Fruit fly (Drosophila melanogaster): ENCODE data around the gene mbo.

mbo gene

DNA sequence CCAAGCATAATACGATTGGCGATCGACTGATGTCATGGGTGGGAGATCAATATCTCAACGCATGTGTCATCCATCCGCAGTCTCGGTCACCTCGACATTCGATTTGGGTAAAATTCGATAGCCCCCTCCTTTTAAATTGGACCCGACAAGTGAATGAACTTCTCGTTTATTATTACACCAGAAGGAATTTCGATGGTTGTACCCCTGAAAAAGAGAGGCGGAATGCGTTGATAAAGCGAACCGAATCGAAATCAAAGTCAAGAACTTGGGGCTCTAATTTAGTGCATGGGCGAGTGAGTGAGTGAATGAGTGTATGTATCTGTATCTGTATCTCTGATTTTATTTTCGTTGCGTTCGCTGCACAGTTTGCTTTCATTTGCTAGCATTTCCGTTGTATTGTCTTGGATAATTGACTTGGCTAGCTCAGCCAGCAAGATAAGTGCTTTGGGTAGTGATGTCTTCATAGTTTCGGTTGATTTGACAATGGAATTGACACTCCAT lies 23.2 kb upstream of the mbo start:
- no peak for TF ChIP-seq CG8478 (optimal IDR thresholded peaks at IDR 0.05)
- no peak for TF ChIP-seq CTCF (optimal IDR thresholded peaks at IDR 0.05)

dm6 chr3R:12701257-12701656 lies 22.4 kb upstream of the mbo start:
- no peak for TF ChIP-seq CTCF (optimal IDR thresholded peaks at IDR 0.05)

DNA sequence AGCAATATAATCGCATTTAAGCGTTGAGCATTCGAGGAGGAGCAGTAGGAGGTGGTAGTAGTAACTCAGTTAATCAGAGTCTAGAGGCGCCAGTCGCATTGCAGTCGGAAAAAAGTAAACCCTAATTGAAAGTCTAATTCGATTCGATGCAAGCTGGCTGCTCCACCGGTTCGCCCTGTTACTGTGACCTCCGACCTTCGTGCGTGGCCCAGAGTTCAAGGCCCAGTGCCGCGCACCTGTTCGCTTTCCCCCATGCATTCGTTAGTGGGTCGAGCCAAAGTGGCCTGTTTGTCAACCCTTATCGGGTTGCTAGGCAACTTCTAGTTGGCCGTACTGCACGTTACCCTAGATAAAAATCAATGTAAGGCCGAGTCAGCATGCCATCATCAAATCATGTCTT lies 21.6 kb upstream of the mbo start:
- TF ChIP-seq CTCF (optimal IDR thresholded peaks at IDR 0.05) (no peak), CG8478 (optimal IDR thresholded peaks at IDR 0.05) (no peak)

DNA sequence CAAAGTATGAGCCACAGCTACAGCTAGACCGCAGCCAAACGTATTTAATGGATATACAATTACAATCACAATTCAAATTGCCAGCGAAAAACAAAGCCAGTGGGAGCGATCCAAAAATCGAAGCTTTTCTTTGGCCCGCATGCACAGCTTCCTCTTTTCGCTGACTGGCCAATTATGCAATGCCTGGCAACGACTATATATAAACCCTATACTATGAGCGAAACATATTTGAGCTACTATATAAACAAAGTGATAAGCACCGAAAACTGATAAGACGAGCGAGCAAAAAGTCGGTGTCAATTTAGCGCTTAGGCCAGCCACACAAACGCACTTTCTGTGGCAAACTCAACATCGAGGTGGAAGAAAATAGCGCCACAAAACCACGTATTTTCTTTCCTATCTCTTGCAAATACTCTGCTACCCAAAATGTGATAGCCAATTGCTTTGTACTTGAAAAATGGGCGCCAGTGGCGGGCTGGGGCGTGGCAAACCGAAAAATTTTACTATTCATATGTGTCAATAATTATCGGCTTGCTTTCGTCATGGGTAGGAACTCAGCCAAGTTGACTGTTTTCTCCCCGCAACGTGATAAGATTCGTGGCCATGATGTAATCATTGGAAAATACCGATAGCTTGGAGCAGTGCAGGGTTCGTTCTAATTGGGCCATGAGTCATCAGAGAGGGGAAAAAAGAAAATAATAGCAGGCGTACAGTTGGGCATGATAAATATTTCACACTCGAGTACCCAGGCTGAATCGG lies 20.9 kb upstream of the mbo start:
- no peak for TF ChIP-seq CTCF (optimal IDR thresholded peaks at IDR 0.05)
- no peak for TF ChIP-seq CG8478 (optimal IDR thresholded peaks at IDR 0.05)

dm6 chr3R:12698363-12698762 lies 19.5 kb upstream of the mbo start:
- TF ChIP-seq CG8478 (optimal IDR thresholded peaks at IDR 0.05) (no peak), CTCF (optimal IDR thresholded peaks at IDR 0.05) (no peak)

- TF ChIP-seq CG8478 (optimal IDR thresholded peaks at IDR 0.05) (no peak), CTCF (optimal IDR thresholded peaks at IDR 0.05) (no peak)
These were observed 18.8 kb upstream of the mbo start for dm6 chr3R:12697571-12698039.

dm6 chr3R:12697022-12697421 lies 18.2 kb upstream of the mbo start, which contains the start of gene Past1:
Gene Past1, plus strand, starts transcription at chr3R:12697322.
- no peak for TF ChIP-seq CG8478 (optimal IDR thresholded peaks at IDR 0.05)

DNA sequence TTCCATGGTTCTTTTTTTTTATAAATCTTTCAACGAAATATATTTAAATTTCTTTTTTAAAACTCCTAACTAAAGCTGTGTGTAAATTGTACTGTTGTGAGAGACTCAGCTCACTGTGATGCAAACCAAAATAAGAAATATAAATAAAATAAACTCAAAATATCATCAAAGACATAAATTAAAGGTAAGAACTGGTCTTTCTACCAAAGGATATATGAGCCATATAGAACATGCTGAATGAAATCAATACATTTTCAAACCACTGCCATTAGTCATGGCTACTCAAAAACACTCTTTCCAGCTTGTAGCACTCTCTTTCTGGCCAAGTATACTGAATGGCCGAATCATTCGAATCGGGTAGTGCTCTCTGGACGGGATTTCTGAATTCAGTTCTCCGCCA lies 15.9 kb upstream of the mbo start, which contains the start of the genes CG14391 and NijC:
Gene CG14391 (minus strand): TSS at position 101 of the 400 bp plus-strand sequence.
Gene NijC (plus strand): TSS at position 388 of the 400 bp plus-strand sequence.
- TF ChIP-seq CTCF (optimal IDR thresholded peaks at IDR 0.05) (no peak), CG8478 (optimal IDR thresholded peaks at IDR 0.05) (no peak)

- TF ChIP-seq CG8478 (optimal IDR thresholded peaks at IDR 0.05) (no peak), CTCF (optimal IDR thresholded peaks at IDR 0.05) (no peak)
These were observed 13.6 kb upstream of the mbo start, which contains the start of gene CG31347 for dm6 chr3R:12692497-12692896. Gene CG31347, minus strand, starts transcription at chr3R:12692597.

- TF ChIP-seq CG8478 (optimal IDR thresholded peaks at IDR 0.05) = no peak
- no peak for TF ChIP-seq CTCF (optimal IDR thresholded peaks at IDR 0.05)
These were observed 12.7 kb upstream of the mbo start, which contains the start of gene Arp1 for dm6 chr3R:12691422-12692101. Gene Arp1, plus strand, starts transcription at chr3R:12691743.

DNA sequence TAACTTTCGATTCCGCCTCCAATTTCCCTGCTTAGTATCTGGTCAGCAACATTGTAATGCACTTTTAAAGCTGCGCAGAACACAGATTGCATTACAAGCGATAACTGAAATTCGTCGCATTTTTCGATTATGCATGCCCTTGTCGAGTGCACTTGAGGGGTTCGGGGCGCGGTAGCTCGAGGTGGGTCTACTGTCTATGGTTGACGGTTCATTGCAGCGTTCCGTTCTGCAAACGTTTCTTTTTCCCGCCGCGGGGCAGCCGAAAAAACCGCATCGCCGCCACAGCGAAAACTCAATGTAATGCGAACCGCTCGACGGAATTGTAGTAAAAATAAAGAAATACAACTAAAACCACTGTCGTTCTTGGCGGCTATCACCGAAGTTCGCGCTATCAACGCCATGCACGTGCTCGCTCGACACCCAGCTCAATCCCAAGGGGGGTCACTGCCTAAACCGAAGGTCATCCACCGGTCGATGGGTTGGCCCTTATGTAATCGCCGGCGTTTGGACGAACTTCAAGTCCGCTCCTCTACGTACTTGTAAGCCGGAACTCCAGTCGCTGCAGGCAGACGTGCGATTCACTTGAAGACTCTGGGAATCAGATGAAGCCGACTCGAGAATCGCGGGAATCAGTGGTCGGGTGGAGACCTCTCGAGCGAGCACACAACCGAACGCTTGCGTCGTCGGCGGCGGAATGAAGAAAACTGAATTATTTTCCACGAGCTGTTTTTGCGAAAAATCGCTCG lies 10.0 kb upstream of the mbo start, which contains the start of gene kar:
Gene kar (minus strand): TSS at position 696 of the 746 bp plus-strand sequence.
- TF ChIP-seq CTCF (optimal IDR thresholded peaks at IDR 0.05) (no peak), CG8478 (optimal IDR thresholded peaks at IDR 0.05) (no peak)

DNA sequence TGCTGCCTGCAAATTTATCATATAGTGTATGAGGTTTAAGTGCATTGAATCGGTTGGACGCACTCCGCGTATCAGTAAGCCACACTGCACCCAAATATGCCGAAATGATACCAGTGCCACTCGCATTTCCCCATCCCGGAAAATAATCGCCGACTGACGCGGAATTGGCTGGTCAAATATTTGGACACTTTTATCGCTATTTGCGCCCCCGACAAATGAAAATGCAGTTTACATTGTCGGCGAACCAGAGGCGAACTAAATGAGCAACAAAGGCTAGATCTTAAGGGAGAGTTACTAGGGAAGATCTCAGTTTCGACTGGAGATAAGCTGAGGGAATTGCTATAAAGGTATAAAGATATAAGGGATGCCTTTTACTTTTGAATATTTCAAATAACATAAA lies 9.3 kb upstream of the mbo start:
- TF ChIP-seq CTCF (optimal IDR thresholded peaks at IDR 0.05) (no peak), CG8478 (optimal IDR thresholded peaks at IDR 0.05) (no peak)

DNA sequence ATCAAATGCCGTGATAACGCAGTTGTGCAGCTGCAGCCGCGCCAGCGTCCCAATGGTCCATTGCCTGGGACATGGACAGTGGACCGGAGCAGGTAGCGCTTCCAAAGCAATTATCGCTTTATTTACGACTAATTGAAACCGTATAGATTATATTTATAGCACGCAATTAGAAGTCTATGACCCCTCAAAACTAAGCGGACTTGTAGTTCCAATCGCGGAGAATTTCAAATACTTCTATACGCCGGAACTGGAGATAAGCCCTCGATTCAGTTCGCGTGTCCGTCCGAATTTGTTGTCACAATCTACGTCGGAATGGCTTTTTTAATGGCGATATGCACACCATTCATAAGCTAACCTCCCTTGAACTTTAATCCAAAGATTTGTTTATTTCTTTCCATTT lies 6.4 kb upstream of the mbo start:
- no peak for TF ChIP-seq CG8478 (optimal IDR thresholded peaks at IDR 0.05)
- no peak for TF ChIP-seq CTCF (optimal IDR thresholded peaks at IDR 0.05)

DNA sequence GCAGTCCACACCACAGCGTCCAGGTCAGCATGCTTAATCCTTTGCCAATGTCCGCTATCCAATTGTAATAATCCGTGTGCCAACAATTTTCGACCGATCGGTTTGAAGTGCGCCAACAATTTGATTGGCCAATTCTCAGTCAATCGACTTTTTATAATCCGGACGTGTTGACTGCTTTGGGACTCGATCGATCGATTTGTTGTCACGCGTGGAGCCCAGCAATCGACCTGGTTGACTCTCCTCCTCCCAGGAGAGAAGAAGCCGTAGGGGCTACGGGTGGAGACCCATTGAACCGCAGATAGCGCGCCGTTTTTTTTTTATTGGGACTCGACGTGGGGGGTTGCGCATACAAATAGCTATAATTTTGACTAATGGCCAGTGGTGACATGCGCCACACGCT lies 2.4 kb upstream of the mbo start, which contains the start of gene Cyp313a4:
Gene Cyp313a4 (minus strand): TSS at position 101 of the 400 bp plus-strand sequence.
- TF ChIP-seq CTCF (optimal IDR thresholded peaks at IDR 0.05) (no peak), CG8478 (optimal IDR thresholded peaks at IDR 0.05) (no peak)

DNA sequence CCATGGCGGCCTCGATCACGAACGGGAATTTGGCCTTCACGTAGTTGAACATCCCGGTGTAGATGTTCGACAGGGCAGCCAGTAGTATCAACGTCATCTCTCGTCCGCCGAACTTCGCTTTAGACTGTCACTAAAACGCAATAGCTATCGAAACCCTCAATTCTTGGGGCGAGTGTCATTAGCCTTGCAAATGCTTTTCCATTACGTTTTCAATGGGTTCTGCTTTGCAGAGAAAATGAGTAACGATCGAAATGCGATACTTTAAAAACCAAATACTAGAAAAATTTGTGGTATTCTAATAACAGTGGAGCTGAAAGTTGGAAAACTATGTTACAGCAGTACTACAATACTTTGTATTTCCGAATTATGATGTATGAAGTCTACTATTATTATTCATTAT lies 2.7 kb downstream of the mbo start, which contains the start of gene CG43630:
Gene CG43630 (minus strand): TSS at position 101 of the 400 bp plus-strand sequence.
- TF ChIP-seq CTCF (optimal IDR thresholded peaks at IDR 0.05) = no peak
- TF ChIP-seq CG8478 (optimal IDR thresholded peaks at IDR 0.05) = no peak

Measured in S2 (cell line).